Fruit fly (Drosophila melanogaster): Measurements from ENCODE around the gene Vha26.
A peak's percentile ranks its signal among the peaks of the same experiment; 100 is the strongest.

Gene Vha26

dm6 chr3R:5622985-5623630, 31.5 kb downstream of the Vha26 start (continued):
- TF ChIP-seq inv (GFP tag; IDR thresholded peaks at IDR 0.05; ENCODE audit: partially characterized antibody), result no peak
- no peak for TF ChIP-seq rib (GFP tag; IDR thresholded peaks at IDR 0.05)
- peak; percentile 70 for TF ChIP-seq CG8290 (GFP tag; optimal IDR thresholded peaks at IDR 0.05)
- TF ChIP-seq CG8290 (tag; optimal IDR thresholded peaks at IDR 0.05), result peak; percentile 88 to 91
- peak; percentile 74 for TF ChIP-seq CG1647 (GFP tag; optimal IDR thresholded peaks at IDR 0.05)
- no peak for TF ChIP-seq Ssrp (tag; optimal IDR thresholded peaks at IDR 0.05)
- TF ChIP-seq lmd (GFP tag; IDR thresholded peaks at IDR 0.05), result no peak
- TF ChIP-seq da (GFP tag; optimal IDR thresholded peaks at IDR 0.05), result no peak
- TF ChIP-seq CG7357 (GFP tag; IDR thresholded peaks at IDR 0.05), result no peak
- no peak for TF ChIP-seq zfh2 (GFP tag; optimal IDR thresholded peaks at IDR 0.05)
- TF ChIP-seq so (GFP tag; IDR thresholded peaks at IDR 0.05), result no peak
- TF ChIP-seq CG7372 (GFP tag; IDR thresholded peaks at IDR 0.05), result no peak
- peak; percentile 36 for TF ChIP-seq CG12155 (GFP tag; optimal IDR thresholded peaks at IDR 0.05)
- TF ChIP-seq CG10267 (tag; optimal IDR thresholded peaks at IDR 0.05), result peak; percentile 97
- peak; percentile 72 for TF ChIP-seq tap (tag; optimal IDR thresholded peaks at IDR 0.05)
- no peak for TF ChIP-seq fru (optimal IDR thresholded peaks at IDR 0.05)
- TF ChIP-seq maf-S (GFP tag; optimal IDR thresholded peaks at IDR 0.05), result peak; percentile 34
- no peak for TF ChIP-seq Doc2 (GFP tag; IDR thresholded peaks at IDR 0.05)
- TF ChIP-seq CG13775 (GFP tag; optimal IDR thresholded peaks at IDR 0.05), result peak; percentile 52
- peak; percentile 72 for TF ChIP-seq CG5245 (GFP tag; optimal IDR thresholded peaks at IDR 0.05)
- TF ChIP-seq slou (GFP tag; optimal IDR thresholded peaks at IDR 0.05), result peak; percentile 55
- no peak for TF ChIP-seq sc (optimal IDR thresholded peaks at IDR 0.05)
- peak; percentile 76 for TF ChIP-seq sc (GFP tag; optimal IDR thresholded peaks at IDR 0.05)
- TF ChIP-seq HLHmδ (GFP tag; optimal IDR thresholded peaks at IDR 0.05), result peak; percentile 85
- no peak for TF ChIP-seq row (GFP tag; IDR thresholded peaks at IDR 0.05)
- no peak for TF ChIP-seq peb (GFP tag; IDR thresholded peaks at IDR 0.05)
- TF ChIP-seq CG31388 (GFP tag; optimal IDR thresholded peaks at IDR 0.05), result peak; percentile 40
- peak; percentile 40 for TF ChIP-seq az2 (GFP tag; optimal IDR thresholded peaks at IDR 0.05)
- TF ChIP-seq CG4282 (GFP tag; optimal IDR thresholded peaks at IDR 0.05), result peak; percentile 22
- peak; percentile 91 for TF ChIP-seq CG6813 (GFP tag; optimal IDR thresholded peaks at IDR 0.05)
- no peak for TF ChIP-seq ssp (GFP tag; IDR thresholded peaks at IDR 0.05)
- TF ChIP-seq nerfin-2 (GFP tag; IDR thresholded peaks at IDR 0.05; ENCODE audit: partially characterized antibody), result no peak
- TF ChIP-seq Neu2 (GFP tag; optimal IDR thresholded peaks at IDR 0.05; ENCODE audit: borderline replicate concordance), result no peak
- peak; percentile 54 for TF ChIP-seq salm (tag; optimal IDR thresholded peaks at IDR 0.05)
- TF ChIP-seq Mad (GFP tag; optimal IDR thresholded peaks at IDR 0.05), result peak; percentile 64
- no peak for TF ChIP-seq D19B (GFP tag; optimal IDR thresholded peaks at IDR 0.05)
- no peak for TF ChIP-seq CG6654 (GFP tag; optimal IDR thresholded peaks at IDR 0.05)
- no peak for TF ChIP-seq E2f1 (GFP tag; IDR thresholded peaks at IDR 0.05)
- no peak for TF ChIP-seq stc (GFP tag; IDR thresholded peaks at IDR 0.05)
- peak; percentile 62 for TF ChIP-seq schlank (tag; optimal IDR thresholded peaks at IDR 0.05)
- TF ChIP-seq MESR4 (GFP tag; optimal IDR thresholded peaks at IDR 0.05), result peak; percentile 49
- no peak for TF ChIP-seq CG4360 (GFP tag; IDR thresholded peaks at IDR 0.05)
- peak; percentile 41 for TF ChIP-seq jumu (GFP tag; optimal IDR thresholded peaks at IDR 0.05)
- peak; percentile 28 for TF ChIP-seq Jarid2 (GFP tag; optimal IDR thresholded peaks at IDR 0.05)
- TF ChIP-seq D19A (tag; optimal IDR thresholded peaks at IDR 0.05), result peak; percentile 62
- peak; percentile 86 for TF ChIP-seq Hmr (GFP tag; optimal IDR thresholded peaks at IDR 0.05)
- peak; percentile 43 for TF ChIP-seq Nf-YC (tag; optimal IDR thresholded peaks at IDR 0.05)
- peak; percentile 88 for TF ChIP-seq Vsx1 (GFP tag; optimal IDR thresholded peaks at IDR 0.05)
- peak; percentile 66 for TF ChIP-seq CG2712 (tag; optimal IDR thresholded peaks at IDR 0.05)
- no peak for TF ChIP-seq CG11560 (tag; IDR thresholded peaks at IDR 0.05)
- TF ChIP-seq slbo (GFP tag; IDR thresholded peaks at IDR 0.05), result no peak
- TF ChIP-seq amos (GFP tag; IDR thresholded peaks at IDR 0.05; ENCODE audit: partially characterized antibody), result no peak

All from whole organism, embryonic.